Fruit fly (Drosophila melanogaster): Measurements from ENCODE around the gene CG3437.

Gene CG3437

DNA sequence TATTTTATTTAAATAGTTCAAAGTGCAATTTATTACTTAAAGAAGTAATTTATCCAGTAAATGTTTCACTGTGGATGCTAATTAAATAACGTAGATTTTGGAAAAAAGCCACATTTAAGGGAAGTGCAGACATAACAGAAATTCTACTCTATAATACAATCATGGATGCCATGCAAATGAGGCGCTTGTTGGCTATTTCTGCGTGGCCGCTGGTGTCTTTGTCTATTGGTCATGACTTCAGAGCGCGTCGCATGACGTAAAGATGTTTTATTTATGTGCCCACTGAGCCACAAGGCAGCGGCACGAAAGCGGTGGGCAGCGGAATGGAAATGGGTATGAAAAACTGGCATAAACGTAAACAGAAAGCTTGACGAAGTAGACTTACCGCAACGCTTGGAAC lies 31.6 kb downstream of the CG3437 start:
- TF ChIP-seq psq (optimal IDR thresholded peaks at IDR 0.05): no peak
- no peak for TF ChIP-seq h (optimal IDR thresholded peaks at IDR 0.05)
- no peak for TF ChIP-seq ttk (optimal IDR thresholded peaks at IDR 0.05)
- no peak for TF ChIP-seq Myc (optimal IDR thresholded peaks at IDR 0.05)
- no peak for TF ChIP-seq Sin3A (optimal IDR thresholded peaks at IDR 0.05)
- no peak for TF ChIP-seq insv (optimal IDR thresholded peaks at IDR 0.05)

dm6 chr3L:9424528-9424911 lies 32.9 kb downstream of the CG3437 start:
- TF ChIP-seq psq (optimal IDR thresholded peaks at IDR 0.05) (no peak), Sin3A (optimal IDR thresholded peaks at IDR 0.05) (no peak), h (optimal IDR thresholded peaks at IDR 0.05) (no peak), insv (optimal IDR thresholded peaks at IDR 0.05) (no peak), Myc (optimal IDR thresholded peaks at IDR 0.05) (no peak), ttk (optimal IDR thresholded peaks at IDR 0.05) (no peak)

dm6 chr3L:9423757-9424527 lies 33.5 kb downstream of the CG3437 start:
- no peak for TF ChIP-seq Myc (optimal IDR thresholded peaks at IDR 0.05)
- no peak for TF ChIP-seq Sin3A (optimal IDR thresholded peaks at IDR 0.05)
- TF ChIP-seq h (optimal IDR thresholded peaks at IDR 0.05): no peak
- no peak for TF ChIP-seq insv (optimal IDR thresholded peaks at IDR 0.05)
- TF ChIP-seq psq (optimal IDR thresholded peaks at IDR 0.05): no peak
- TF ChIP-seq ttk (optimal IDR thresholded peaks at IDR 0.05): no peak

- TF ChIP-seq ttk (optimal IDR thresholded peaks at IDR 0.05): no peak
- TF ChIP-seq psq (optimal IDR thresholded peaks at IDR 0.05): no peak
- no peak for TF ChIP-seq h (optimal IDR thresholded peaks at IDR 0.05)
Measured at dm6 chr3L:9422636-9423419, 34.6 kb downstream of the CG3437 start, which contains the start of gene aay. aay (plus strand) TSS chr3L:9423253.

dm6 chr3L:9422135-9422534 lies 35.3 kb downstream of the CG3437 start:
- TF ChIP-seq h (optimal IDR thresholded peaks at IDR 0.05) (no peak), Myc (optimal IDR thresholded peaks at IDR 0.05) (no peak), insv (optimal IDR thresholded peaks at IDR 0.05) (no peak), ttk (optimal IDR thresholded peaks at IDR 0.05) (no peak), Sin3A (optimal IDR thresholded peaks at IDR 0.05) (no peak), psq (optimal IDR thresholded peaks at IDR 0.05) (no peak)

DNA sequence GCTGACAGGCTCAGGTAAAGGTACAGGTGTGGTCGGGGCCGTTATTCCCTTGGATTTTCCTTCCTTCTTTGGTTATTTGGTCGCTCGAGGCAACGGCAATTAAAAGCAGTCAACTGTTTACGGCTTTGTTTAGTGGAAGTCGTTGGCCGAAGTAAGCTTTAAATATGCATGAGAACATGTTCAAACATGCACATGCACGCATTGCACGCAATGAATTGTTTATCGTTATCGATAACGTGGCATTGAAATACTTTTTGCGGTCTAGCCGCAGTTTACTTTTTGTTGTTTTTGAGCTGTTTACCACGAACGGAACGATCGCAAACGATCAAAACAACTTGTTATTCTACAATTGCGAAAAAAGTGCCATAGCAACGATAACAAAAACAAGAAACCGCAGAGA lies 35.8 kb downstream of the CG3437 start:
- TF ChIP-seq psq (optimal IDR thresholded peaks at IDR 0.05) (no peak), ttk (optimal IDR thresholded peaks at IDR 0.05) (no peak), Myc (optimal IDR thresholded peaks at IDR 0.05) (no peak), Sin3A (optimal IDR thresholded peaks at IDR 0.05) (no peak), h (optimal IDR thresholded peaks at IDR 0.05) (no peak), insv (optimal IDR thresholded peaks at IDR 0.05) (no peak)

DNA sequence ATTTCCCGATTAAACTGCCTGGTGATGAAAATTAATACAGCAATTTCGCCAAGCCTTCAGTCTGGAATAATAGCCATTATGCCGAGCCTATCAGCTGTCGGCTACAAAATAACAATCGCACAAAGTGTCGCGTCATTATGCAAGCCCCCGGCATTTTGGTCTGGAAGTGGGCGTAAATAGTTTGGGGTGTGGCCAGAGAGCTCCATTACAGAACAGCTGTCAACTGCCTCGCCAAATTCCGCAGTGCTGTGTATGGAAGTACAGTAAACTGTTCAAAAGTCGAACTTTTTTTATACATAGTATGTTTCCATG lies 36.7 kb downstream of the CG3437 start:
- TF ChIP-seq psq (optimal IDR thresholded peaks at IDR 0.05) (no peak), Sin3A (optimal IDR thresholded peaks at IDR 0.05) (no peak), insv (optimal IDR thresholded peaks at IDR 0.05) (no peak), h (optimal IDR thresholded peaks at IDR 0.05) (no peak)

DNA sequence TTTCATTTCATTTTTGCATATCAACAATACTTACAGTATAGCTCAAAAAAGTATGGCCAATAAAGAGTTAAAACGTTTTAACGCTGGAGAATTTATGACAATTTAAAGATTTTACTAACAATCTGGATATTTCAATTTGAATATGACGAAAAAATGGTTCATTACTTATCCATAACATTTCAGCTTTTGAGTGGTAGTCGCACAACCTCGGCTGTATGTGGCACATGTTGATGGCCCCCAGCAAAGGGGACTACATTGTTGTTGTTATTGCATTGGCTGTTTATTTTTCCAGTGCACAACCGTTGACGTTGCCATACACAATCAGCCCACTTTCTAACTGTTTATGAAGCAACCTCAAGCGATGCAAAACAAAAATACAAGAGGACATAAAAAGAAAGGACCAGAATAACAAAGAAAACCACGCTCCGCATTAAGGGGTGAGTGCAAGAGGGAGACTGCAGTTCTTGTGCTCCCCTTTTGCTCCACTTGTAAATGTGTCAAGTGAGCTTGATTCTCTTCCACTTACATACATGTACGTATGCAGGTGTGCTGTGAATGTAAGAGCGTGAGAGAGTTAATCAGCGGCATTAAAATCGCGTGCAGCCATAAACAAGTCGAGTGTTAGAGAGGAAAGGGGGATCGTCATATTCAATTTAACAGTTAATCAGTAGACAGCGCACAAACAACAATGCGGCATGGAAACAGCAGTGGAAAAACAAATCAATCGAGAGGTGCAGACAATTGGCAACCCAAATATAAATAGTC lies 37.2 kb downstream of the CG3437 start:
- no peak for TF ChIP-seq insv (optimal IDR thresholded peaks at IDR 0.05)
- TF ChIP-seq Sin3A (optimal IDR thresholded peaks at IDR 0.05): no peak
- no peak for TF ChIP-seq Myc (optimal IDR thresholded peaks at IDR 0.05)
- TF ChIP-seq psq (optimal IDR thresholded peaks at IDR 0.05): no peak
- TF ChIP-seq ttk (optimal IDR thresholded peaks at IDR 0.05): no peak
- TF ChIP-seq h (optimal IDR thresholded peaks at IDR 0.05): no peak

DNA sequence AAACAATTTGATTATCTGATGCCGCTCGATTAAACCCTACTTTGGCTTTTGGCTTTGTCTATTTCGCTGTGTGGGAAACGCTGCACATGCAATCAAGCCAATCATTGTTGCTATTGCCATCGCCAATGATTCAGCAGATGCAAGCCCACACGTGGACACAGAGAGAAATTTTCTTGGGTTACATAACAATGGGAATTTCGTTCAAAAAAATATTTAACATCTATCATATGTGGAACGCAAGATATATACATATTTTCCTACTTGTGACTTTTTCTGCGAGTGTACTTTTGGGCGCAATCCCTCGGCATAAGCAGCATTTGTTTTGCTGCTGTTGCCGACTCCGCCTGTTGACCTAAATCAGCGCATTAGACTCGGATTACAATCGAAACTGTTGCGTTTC lies 38.1 kb downstream of the CG3437 start:
- TF ChIP-seq Myc (optimal IDR thresholded peaks at IDR 0.05) (no peak), h (optimal IDR thresholded peaks at IDR 0.05) (no peak), ttk (optimal IDR thresholded peaks at IDR 0.05) (no peak), Sin3A (optimal IDR thresholded peaks at IDR 0.05) (no peak), insv (optimal IDR thresholded peaks at IDR 0.05) (no peak), psq (optimal IDR thresholded peaks at IDR 0.05) (no peak)

dm6 chr3L:9417288-9417687 lies 40.2 kb downstream of the CG3437 start, which contains the start of gene CG3982:
CG3982 (minus strand) TSS chr3L:9417388.
- no peak for TF ChIP-seq ttk (optimal IDR thresholded peaks at IDR 0.05)
- TF ChIP-seq Sin3A (optimal IDR thresholded peaks at IDR 0.05): no peak
- no peak for TF ChIP-seq h (optimal IDR thresholded peaks at IDR 0.05)
- TF ChIP-seq Myc (optimal IDR thresholded peaks at IDR 0.05): no peak
- TF ChIP-seq psq (optimal IDR thresholded peaks at IDR 0.05): no peak
- no peak for TF ChIP-seq insv (optimal IDR thresholded peaks at IDR 0.05)

- TF ChIP-seq Myc (optimal IDR thresholded peaks at IDR 0.05): no peak
- TF ChIP-seq h (optimal IDR thresholded peaks at IDR 0.05): no peak
- no peak for TF ChIP-seq insv (optimal IDR thresholded peaks at IDR 0.05)
- no peak for TF ChIP-seq ttk (optimal IDR thresholded peaks at IDR 0.05)
- TF ChIP-seq psq (optimal IDR thresholded peaks at IDR 0.05): no peak
- no peak for TF ChIP-seq Sin3A (optimal IDR thresholded peaks at IDR 0.05)
Measured at dm6 chr3L:9410754-9411423, 46.6 kb downstream of the CG3437 start, which contains the start of the genes CG4022 and Cpsf5. CG4022 (minus strand) TSS chr3L:9410832. Cpsf5 (plus strand) TSS chr3L:9411038.

All from Kc167 (cell line).